Fruit fly (Drosophila melanogaster) whole organism, prepupa: ENCODE measurements around the gene Nedd8.

ENCODE experiments used
- CG10631 ChIP-seq: fragments of 200-800 bp; sonication (Bioruptor generic); optimal IDR thresholded peaks from 2 replicates; lab custom pipeline; 2016; ENCODE audit warnings: missing biosample characterization, missing genetic modification characterization
- CG10669 ChIP-seq: fragments of 200-800 bp; sonication (Bioruptor generic); optimal IDR thresholded peaks from 3 replicates; lab custom pipeline; 2018; ENCODE audit warnings: missing biosample characterization, mild to moderate bottlenecking, missing genetic modification characterization, moderate library complexity
- CG11294 ChIP-seq: fragments of 200-800 bp; sonication (Bioruptor generic); IDR thresholded peaks from 2 replicates; pipeline ENCODE4 v1.3.6; 2022; ENCODE audit warnings: missing biosample characterization, missing genetic modification characterization
- CG11762 ChIP-seq: fragments of 200-800 bp; sonication (Bioruptor generic); optimal IDR thresholded peaks from 3 replicates; lab custom pipeline; 2016; ENCODE audit warnings: missing biosample characterization, missing genetic modification characterization; ENCODE audit not compliant: insufficient read depth
- CG11902 ChIP-seq: fragments of 200-800 bp; sonication (Bioruptor generic); optimal IDR thresholded peaks from 3 replicates; lab custom pipeline; 2016; ENCODE audit warnings: missing biosample characterization, missing genetic modification characterization
- CG15336 ChIP-seq: fragments of 200-800 bp; sonication (Bioruptor generic); IDR thresholded peaks from 2 replicates; pipeline ENCODE4 v1.3.6; 2022; ENCODE audit warnings: missing biosample characterization, missing genetic modification characterization
- CG16779 ChIP-seq: fragments of 200-800 bp; sonication (Bioruptor generic); optimal IDR thresholded peaks from 3 replicates; lab custom pipeline; 2017; ENCODE audit warnings: missing biosample characterization, mild to moderate bottlenecking, missing genetic modification characterization
- CG3032 ChIP-seq: fragments of 200-800 bp; optimal IDR thresholded peaks from 2 replicates; lab custom pipeline; 2019; ENCODE audit warnings: missing biosample characterization, mild to moderate bottlenecking, missing genetic modification characterization, moderate library complexity
- CG31627 ChIP-seq: fragments of 200-800 bp; sonication (Bioruptor generic); optimal IDR thresholded peaks from 3 replicates; lab custom pipeline; 2016; ENCODE audit warnings: missing biosample characterization, missing genetic modification characterization
- CG32006 ChIP-seq: fragments of 200-800 bp; sonication (Bioruptor generic); optimal IDR thresholded peaks from 3 replicates; lab custom pipeline; 2017; ENCODE audit warnings: missing biosample characterization, mild to moderate bottlenecking, missing genetic modification characterization
- CG34406 ChIP-seq: fragments of 200-800 bp; sonication (Bioruptor generic); optimal IDR thresholded peaks from 3 replicates; lab custom pipeline; 2016; ENCODE audit warnings: missing biosample characterization, missing genetic modification characterization
- CG3919 ChIP-seq: fragments of 200-800 bp; sonication (Bioruptor generic); optimal IDR thresholded peaks from 3 replicates; lab custom pipeline; 2016; ENCODE audit warnings: missing biosample characterization, missing genetic modification characterization
- CG4318 ChIP-seq: fragments of 200-800 bp; sonication (Bioruptor generic); optimal IDR thresholded peaks from 3 replicates; lab custom pipeline; 2017; ENCODE audit warnings: missing biosample characterization, mild to moderate bottlenecking, missing genetic modification characterization
- CG6163 ChIP-seq: fragments of 200-800 bp; sonication (Bioruptor generic); IDR thresholded peaks from 3 replicates; pipeline ENCODE4 v1.3.6; 2022; ENCODE audit warnings: missing biosample characterization, missing genetic modification characterization
- CG6276 ChIP-seq: fragments of 200-800 bp; sonication (Bioruptor generic); optimal IDR thresholded peaks from 2 replicates; lab custom pipeline; 2017; ENCODE audit warnings: missing biosample characterization, mild to moderate bottlenecking, missing genetic modification characterization
- CG6792 ChIP-seq: fragments of 200-800 bp; sonication (Bioruptor generic); optimal IDR thresholded peaks from 3 replicates; lab custom pipeline; 2016; ENCODE audit warnings: missing biosample characterization, missing genetic modification characterization
- CG6808 ChIP-seq: fragments of 200-800 bp; sonication (Bioruptor generic); optimal IDR thresholded peaks from 3 replicates; lab custom pipeline; 2017; ENCODE audit warnings: missing biosample characterization, missing genetic modification characterization, mild to moderate bottlenecking, moderate library complexity, missing genetic modification reagents
- CG6854 ChIP-seq: fragments of 200-800 bp; sonication (Bioruptor generic); optimal IDR thresholded peaks from 2 replicates; lab custom pipeline; 2017; ENCODE audit warnings: missing biosample characterization, mild to moderate bottlenecking, missing genetic modification characterization
- CG7368 ChIP-seq: fragments of 200-800 bp; sonication (Bioruptor generic); optimal IDR thresholded peaks from 3 replicates; lab custom pipeline; 2016; ENCODE audit warnings: missing biosample characterization, missing genetic modification characterization
- CG8119 ChIP-seq: fragments of 200-800 bp; sonication (Bioruptor generic); IDR thresholded peaks from 3 replicates; pipeline ENCODE4 v1.3.6; 2022; ENCODE audit warnings: missing biosample characterization, missing genetic modification characterization
- CG8632 ChIP-seq: fragments of 200-800 bp; sonication (Bioruptor generic); optimal IDR thresholded peaks from 3 replicates; lab custom pipeline; 2016; ENCODE audit warnings: missing biosample characterization, missing genetic modification characterization
- Eip75B ChIP-seq: fragments of 200-800 bp; sonication (Bioruptor generic); optimal IDR thresholded peaks from 3 replicates; lab custom pipeline; 2016; ENCODE audit warnings: missing biosample characterization, missing genetic modification characterization
- Eip78C ChIP-seq: fragments of 200-800 bp; sonication (Bioruptor generic); peaks from one replicate; lab custom pipeline; 2016; ENCODE audit warnings: missing biosample characterization, missing genetic modification characterization
- Eip93F ChIP-seq: fragments of 200-800 bp; sonication (Bioruptor generic); optimal IDR thresholded peaks from 2 replicates; lab custom pipeline; 2016; ENCODE audit warnings: missing biosample characterization, mild to moderate bottlenecking, missing genetic modification characterization
- Ets96B ChIP-seq: fragments of 200-800 bp; optimal IDR thresholded peaks from 2 replicates; lab custom pipeline; 2019; ENCODE audit warnings: missing biosample characterization, mild to moderate bottlenecking, missing genetic modification characterization, moderate library complexity
- Gug ChIP-seq: fragments of 200-800 bp; sonication (Bioruptor generic); IDR thresholded peaks from 2 replicates; pipeline ENCODE4 v1.3.6; 2022; ENCODE audit warnings: missing biosample characterization, missing genetic modification characterization
- Hr39 ChIP-seq: fragments of 200-800 bp; sonication (Bioruptor generic); optimal IDR thresholded peaks from 2 replicates; lab custom pipeline; 2016; ENCODE audit warnings: missing biosample characterization, missing genetic modification characterization
- Hr4 ChIP-seq: fragments of 200-800 bp; sonication (Bioruptor generic); optimal IDR thresholded peaks from 3 replicates; lab custom pipeline; 2016; ENCODE audit warnings: missing biosample characterization, missing genetic modification characterization
- Met ChIP-seq: fragments of 200-800 bp; sonication (Bioruptor generic); optimal IDR thresholded peaks from 3 replicates; lab custom pipeline; 2016; ENCODE audit warnings: missing biosample characterization, missing genetic modification characterization
- OdsH ChIP-seq: fragments of 200-800 bp; sonication (Bioruptor generic); optimal IDR thresholded peaks from 3 replicates; lab custom pipeline; 2016; ENCODE audit warnings: missing biosample characterization, missing genetic modification characterization
- Smox ChIP-seq: fragments of 200-800 bp; sonication (Bioruptor generic); optimal IDR thresholded peaks from 3 replicates; lab custom pipeline; 2016; ENCODE audit warnings: missing biosample characterization, missing genetic modification characterization
- Sox14 ChIP-seq: fragments of 200-800 bp; sonication (Bioruptor generic); optimal IDR thresholded peaks from 3 replicates; lab custom pipeline; 2016; ENCODE audit warnings: missing biosample characterization, missing genetic modification characterization
- Sox15 ChIP-seq: fragments of 200-800 bp; sonication (Bioruptor generic); optimal IDR thresholded peaks from 3 replicates; lab custom pipeline; 2016; ENCODE audit warnings: missing biosample characterization, missing genetic modification characterization
- achi ChIP-seq: fragments of 200-800 bp; sonication (Bioruptor generic); optimal IDR thresholded peaks from 3 replicates; lab custom pipeline; 2016; ENCODE audit warnings: missing biosample characterization, missing genetic modification characterization
- acj6 ChIP-seq: fragments of 200-800 bp; sonication (Bioruptor generic); optimal IDR thresholded peaks from 3 replicates; lab custom pipeline; 2016; ENCODE audit warnings: missing biosample characterization, missing genetic modification characterization
- dac ChIP-seq: fragments of 200-800 bp; sonication (Bioruptor generic); optimal IDR thresholded peaks from 2 replicates; lab custom pipeline; 2017; ENCODE audit warnings: missing biosample characterization, mild to moderate bottlenecking, missing genetic modification characterization
- dsx ChIP-seq: fragments of 200-800 bp; optimal IDR thresholded peaks from 3 replicates; lab custom pipeline; 2019; ENCODE audit warnings: missing biosample characterization, mild to moderate bottlenecking, missing genetic modification characterization, moderate library complexity; ENCODE audit not compliant: poor library complexity, severe bottlenecking
- eg ChIP-seq: fragments of 200-800 bp; sonication (Bioruptor generic); IDR thresholded peaks from 3 replicates; pipeline ENCODE4 v1.3.6; 2022; ENCODE audit warnings: missing biosample characterization, missing genetic modification characterization
- esn ChIP-seq: fragments of 200-800 bp; sonication (Bioruptor generic); optimal IDR thresholded peaks from 2 replicates; lab custom pipeline; 2016; ENCODE audit warnings: missing biosample characterization, mild to moderate bottlenecking, missing genetic modification characterization, moderate library complexity
- fd59A ChIP-seq: fragments of 200-800 bp; sonication (Bioruptor generic); optimal IDR thresholded peaks from 2 replicates; lab custom pipeline; 2017; ENCODE audit warnings: missing biosample characterization, mild to moderate bottlenecking, missing genetic modification characterization, missing genetic modification reagents
- fkh ChIP-seq: fragments of 200-800 bp; sonication (Bioruptor generic); optimal IDR thresholded peaks from 3 replicates; lab custom pipeline; 2017; ENCODE audit warnings: missing biosample characterization, mild to moderate bottlenecking, missing genetic modification characterization, moderate library complexity
- lz ChIP-seq: fragments of 200-800 bp; sonication (Bioruptor generic); optimal IDR thresholded peaks from 3 replicates; lab custom pipeline; 2016; ENCODE audit warnings: missing biosample characterization, missing genetic modification characterization
- pdm3 ChIP-seq: fragments of 200-800 bp; sonication (Bioruptor generic); optimal IDR thresholded peaks from 3 replicates; lab custom pipeline; 2016; ENCODE audit warnings: missing biosample characterization, missing genetic modification characterization
- salr ChIP-seq, 2 experiments: fragments of 200-800 bp; sonication (Bioruptor generic); optimal IDR thresholded peaks; 3 replicates each; lab custom pipeline; 2016 to 2018; ENCODE audit warnings: missing biosample characterization in 2 of 2, missing genetic modification characterization in 2 of 2, mild to moderate bottlenecking in 1 of 2
- ss ChIP-seq, 2 experiments: fragments of 200-800 bp; sonication (Bioruptor generic); optimal IDR thresholded peaks; 2 replicates in 1 of 2; 3 replicates in 1 of 2; lab custom pipeline; 2017 to 2018; ENCODE audit warnings: mild to moderate bottlenecking in 2 of 2, missing biosample characterization in 2 of 2, missing genetic modification characterization in 2 of 2, moderate library complexity in 1 of 2
- svp ChIP-seq: fragments of 200-800 bp; sonication (Bioruptor generic); peaks from one replicate; lab custom pipeline; 2016; ENCODE audit warnings: missing biosample characterization, missing genetic modification characterization
- vri ChIP-seq: fragments of 200-800 bp; sonication (Bioruptor generic); optimal IDR thresholded peaks from 3 replicates; lab custom pipeline; 2016; ENCODE audit warnings: missing biosample characterization, mild to moderate bottlenecking, missing genetic modification characterization

Nedd8 gene

DNA sequence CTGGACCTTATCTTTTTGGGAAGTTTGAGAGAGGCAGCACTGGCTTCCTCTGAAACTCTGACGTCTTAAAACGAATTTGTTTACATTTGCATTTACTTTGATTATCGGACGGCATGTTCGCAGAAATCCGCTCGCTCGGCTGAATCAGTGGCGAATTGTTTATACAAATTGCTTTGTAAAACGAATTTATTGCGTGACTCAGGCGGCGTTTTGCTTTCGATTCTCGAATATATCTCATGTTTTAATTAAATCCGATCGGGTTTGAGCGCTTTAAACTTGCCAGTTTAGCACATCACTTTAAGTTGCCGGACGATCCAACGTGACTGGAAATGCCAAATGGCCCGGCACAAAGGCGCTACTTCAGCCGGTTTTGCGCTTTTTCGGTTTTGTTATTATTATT is 32.5 kb upstream of the Nedd8 start:
- TF ChIP-seq CG4318 (GFP tag; lab: Kevin White, UChicago) = no peak
- no peak for TF ChIP-seq salr (GFP tag; optimal IDR thresholded peaks at IDR 0.05; lab: Kevin White, UChicago)
- no peak for TF ChIP-seq dac
- TF ChIP-seq Gug (GFP tag; lab: Robert Waterston, UW) = no peak
- no peak for TF ChIP-seq CG8119 (GFP tag; lab: Robert Waterston, UW)
- no peak for TF ChIP-seq lz (GFP tag; lab: Kevin White, UChicago)
- TF ChIP-seq pdm3 (GFP tag; lab: Kevin White, UChicago) = no peak
- peak; percentile 20 to 71 for TF ChIP-seq ss (GFP tag; optimal IDR thresholded peaks at IDR 0.05; lab: Kevin White, UChicago)
- TF ChIP-seq CG10669 (GFP tag; lab: Kevin White, UChicago) = no peak
- no peak for TF ChIP-seq Sox14 (GFP tag; lab: Kevin White, UChicago)
- TF ChIP-seq Eip75B (GFP tag; lab: Kevin White, UChicago) = no peak
- TF ChIP-seq Hr4 (GFP tag; lab: Kevin White, UChicago) = no peak
- TF ChIP-seq eg (GFP tag; lab: Robert Waterston, UW) = no peak
- TF ChIP-seq CG3919 (GFP tag; lab: Kevin White, UChicago) = no peak
- TF ChIP-seq CG7368 (GFP tag; lab: Kevin White, UChicago) = no peak
- no peak for TF ChIP-seq CG16779
- TF ChIP-seq OdsH (GFP tag; lab: Kevin White, UChicago) = no peak
- TF ChIP-seq CG34406 = no peak
- TF ChIP-seq CG6163 (GFP tag; lab: Robert Waterston, UW) = 0 out of 3 replicates have a peak, but pooled peaks have one; percentile 30
- no peak for TF ChIP-seq CG6276 (GFP tag; lab: Kevin White, UChicago)
- no peak for TF ChIP-seq CG15336
- no peak for TF ChIP-seq fd59A (GFP tag; lab: Kevin White, UChicago)
- TF ChIP-seq CG11902 (GFP tag; lab: Kevin White, UChicago) = no peak
- peak; percentile 88 for TF ChIP-seq svp
- no peak for TF ChIP-seq CG11294 (GFP tag; lab: Robert Waterston, UW)
- peak; percentile 17 for TF ChIP-seq fkh
- TF ChIP-seq Sox15 (GFP tag; lab: Kevin White, UChicago) = no peak
- peak; percentile 26 for TF ChIP-seq Eip78C
- TF ChIP-seq CG6854 (GFP tag; lab: Kevin White, UChicago) = no peak

DNA sequence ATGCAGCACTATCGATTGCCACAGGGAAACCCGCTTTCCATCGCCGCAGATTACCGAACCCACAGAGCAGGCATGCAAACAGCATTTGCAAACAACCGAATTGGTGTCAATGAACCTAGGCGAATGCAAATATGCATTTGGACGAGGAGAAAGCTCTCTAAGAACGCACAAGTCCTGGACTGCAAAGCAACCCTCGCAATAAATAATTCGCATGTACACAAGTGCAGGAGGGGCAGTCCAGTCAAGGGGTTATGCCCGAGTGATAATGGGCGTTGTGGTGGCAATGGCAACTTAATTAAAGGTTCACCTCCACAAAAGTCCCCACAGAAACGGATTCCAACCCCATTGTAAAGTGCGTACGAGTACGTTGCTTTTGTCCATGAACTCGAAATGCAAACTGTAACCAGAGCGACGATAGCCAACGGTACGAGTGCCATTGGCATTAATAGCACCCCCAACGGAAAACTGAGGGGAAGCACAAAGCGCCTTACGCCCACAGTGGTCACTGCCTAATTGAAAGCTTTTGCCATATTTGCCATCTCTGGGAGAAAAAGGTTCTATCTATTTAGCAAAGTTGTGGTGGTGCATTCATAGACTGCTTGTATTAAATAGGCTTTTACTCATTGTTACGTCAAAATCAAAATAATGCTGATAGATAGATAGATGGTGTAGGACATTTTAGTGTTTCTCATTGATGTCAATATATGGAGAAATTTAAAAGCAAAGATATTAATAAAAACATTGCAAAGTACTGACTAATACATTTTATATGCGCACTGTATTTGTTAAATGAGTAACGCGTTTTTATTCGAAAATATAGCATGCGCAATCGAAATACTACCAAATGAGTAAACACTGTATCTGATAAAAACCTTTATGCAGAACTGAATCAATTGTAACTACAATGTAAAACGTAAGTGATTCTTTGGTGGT is 31.5 kb upstream of the Nedd8 start:
- peak; percentile 30 for TF ChIP-seq Ets96B (tag; lab: Kevin White, UChicago)
- TF ChIP-seq CG8119 (GFP tag; lab: Robert Waterston, UW) = 0 out of 3 replicates have a peak, but pooled peaks have one; percentile 16
- TF ChIP-seq achi (GFP tag; lab: Kevin White, UChicago) = peak; percentile 0
- peak; percentile 52 for TF ChIP-seq esn (GFP tag; lab: Kevin White, UChicago)
- peak; percentile 42 for TF ChIP-seq Met (GFP tag; lab: Kevin White, UChicago)
- TF ChIP-seq CG31627 (GFP tag; lab: Kevin White, UChicago) = peak; percentile 52
- TF ChIP-seq CG10669 (GFP tag; lab: Kevin White, UChicago) = no peak
- peak; percentile 6 for TF ChIP-seq CG3032
- no peak for TF ChIP-seq Eip93F (GFP tag; lab: Kevin White, UChicago)
- TF ChIP-seq CG11902 (GFP tag; lab: Kevin White, UChicago) = no peak
- TF ChIP-seq ss (GFP tag; optimal IDR thresholded peaks at IDR 0.05; lab: Kevin White, UChicago) = peak in 1 of 2 experiments; percentile 28
- peak; percentile 33 for TF ChIP-seq pdm3 (GFP tag; lab: Kevin White, UChicago)
- TF ChIP-seq CG6808 = no peak
- peak; percentile 33 for TF ChIP-seq CG34406
- TF ChIP-seq Eip75B (GFP tag; lab: Kevin White, UChicago) = peak; percentile 17
- TF ChIP-seq CG11294 (GFP tag; lab: Robert Waterston, UW) = no peak
- peak; percentile 48 for TF ChIP-seq Sox14 (GFP tag; lab: Kevin White, UChicago)
- peak; percentile 36 for TF ChIP-seq CG32006 (GFP tag; lab: Kevin White, UChicago)
- peak; percentile 44 for TF ChIP-seq lz (GFP tag; lab: Kevin White, UChicago)
- TF ChIP-seq CG16779 = no peak
- TF ChIP-seq Hr39 (GFP tag; lab: Kevin White, UChicago) = peak; percentile 35
- TF ChIP-seq CG6792 = peak; percentile 5
- peak; percentile 34 for TF ChIP-seq CG10631 (GFP tag; lab: Kevin White, UChicago)
- TF ChIP-seq CG11762 (GFP tag; lab: Kevin White, UChicago) = no peak
- TF ChIP-seq acj6 = peak; percentile 51
- peak; percentile 68 for TF ChIP-seq svp
- peak; percentile 19 for TF ChIP-seq CG8632 (GFP tag; lab: Kevin White, UChicago)
- TF ChIP-seq dsx (GFP tag; lab: Kevin White, UChicago) = peak; percentile 40
- peak; percentile 29 for TF ChIP-seq Smox (GFP tag; lab: Kevin White, UChicago)
- TF ChIP-seq vri (GFP tag; lab: Kevin White, UChicago) = no peak
- TF ChIP-seq Eip78C = peak; percentile 73
- TF ChIP-seq, all 60 proteins: peak for 23
